Fruit fly (Drosophila melanogaster): ENCODE measurements around the gene epsilonCOP.
A peak's percentile ranks its signal among the peaks of the same experiment; 100 is the strongest.

The epsilonCOP gene

DNA sequence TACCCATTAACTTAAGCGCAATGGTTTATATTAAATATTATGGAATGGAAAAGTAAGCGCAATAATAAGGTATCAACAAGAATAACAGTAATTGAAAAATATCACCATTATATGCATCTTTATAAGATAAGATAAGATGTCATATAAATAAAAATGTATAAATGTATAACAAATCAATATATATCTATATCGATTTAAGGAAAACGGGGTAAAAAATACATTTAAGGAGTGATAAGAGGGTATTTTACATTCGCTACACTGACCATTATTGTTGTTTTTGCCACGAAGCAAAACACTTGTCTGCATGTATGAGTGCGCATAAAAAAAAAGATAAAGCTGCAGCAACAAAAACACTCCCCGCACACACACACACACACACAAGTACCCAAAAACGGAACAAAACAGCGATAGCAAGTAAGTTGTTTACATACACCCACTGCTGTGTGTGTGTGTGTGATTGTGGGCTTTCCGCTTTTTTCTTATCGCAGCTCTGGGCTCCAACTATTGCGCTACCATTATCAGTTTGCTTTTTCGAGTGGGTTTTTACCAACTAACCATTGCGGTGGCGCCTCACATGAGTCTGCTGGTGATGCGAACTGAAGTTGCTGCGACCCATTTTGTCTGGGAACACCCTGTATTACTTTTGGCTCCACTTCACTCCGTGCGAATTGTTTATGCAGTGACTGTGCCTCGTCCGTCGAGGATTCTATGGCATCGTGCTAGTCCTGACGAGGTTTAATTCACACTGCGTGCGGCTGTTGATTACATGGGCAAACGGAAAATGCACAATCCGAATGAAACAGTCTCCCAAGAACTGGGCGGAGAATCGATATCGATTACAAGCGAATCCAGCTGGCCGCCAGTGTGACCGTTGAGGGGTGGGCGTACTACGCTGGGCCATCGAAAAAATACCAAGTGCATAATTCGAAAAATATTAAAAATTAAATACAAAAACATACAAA is 15.5 kb upstream of the epsilonCOP start, which contains the start of gene mmy (continued):
- peak; percentile 37 for TF ChIP-seq CG7987 (GFP tag; optimal IDR thresholded peaks at IDR 0.05)
- TF ChIP-seq br (optimal IDR thresholded peaks at IDR 0.05), result no peak
- TF ChIP-seq sr (GFP tag; IDR thresholded peaks at IDR 0.05), result peak; percentile 54; the same call in 2 of the 3 replicates
- TF ChIP-seq NfI (GFP tag; optimal IDR thresholded peaks at IDR 0.05), result peak; percentile 27
- TF ChIP-seq Optix (GFP tag; IDR thresholded peaks at IDR 0.05), result no peak
- no peak for TF ChIP-seq CG8290 (GFP tag; optimal IDR thresholded peaks at IDR 0.05)
- TF ChIP-seq CG8290 (tag; optimal IDR thresholded peaks at IDR 0.05), result peak in 1 of 2 experiments; percentile 68
- peak; percentile 32 for TF ChIP-seq CG7271 (tag; optimal IDR thresholded peaks at IDR 0.05)
- peak; percentile 36 for TF ChIP-seq CG12155 (GFP tag; optimal IDR thresholded peaks at IDR 0.05)
- TF ChIP-seq CG2129 (GFP tag; IDR thresholded peaks at IDR 0.05; ENCODE audit: partially characterized antibody), result no peak; the same call in 1 of the 2 replicates
- TF ChIP-seq Pdp1 (GFP tag; optimal IDR thresholded peaks at IDR 0.05), result peak in 1 of 2 experiments; percentile 64
- peak; percentile 9; the same call in 1 of the 3 replicates for TF ChIP-seq otp (GFP tag; IDR thresholded peaks at IDR 0.05)
- TF ChIP-seq CG5953 (GFP tag; IDR thresholded peaks at IDR 0.05), result no peak
- peak; percentile 51 for TF ChIP-seq Ets65A (GFP tag)
- TF ChIP-seq CG4282 (GFP tag; optimal IDR thresholded peaks at IDR 0.05), result peak; percentile 8
- peak; percentile 44 for TF ChIP-seq pros (GFP tag; optimal IDR thresholded peaks at IDR 0.05)
- no peak for TF ChIP-seq B-H1 (GFP tag; IDR thresholded peaks at IDR 0.05)
- no peak for TF ChIP-seq Taf1 (GFP tag; IDR thresholded peaks at IDR 0.05)
- TF ChIP-seq nerfin-1 (tag; optimal IDR thresholded peaks at IDR 0.05), result peak; percentile 34
- TF ChIP-seq CG10543 (GFP tag; optimal IDR thresholded peaks at IDR 0.05), result peak; percentile 94
- TF ChIP-seq CG16813 (GFP tag; IDR thresholded peaks at IDR 0.05; ENCODE audit: partially characterized antibody), result peak; percentile 30; the same call in 1 of the 3 replicates
- TF ChIP-seq zen2 (GFP tag; IDR thresholded peaks at IDR 0.05; ENCODE audit: partially characterized antibody), result no peak
- TF ChIP-seq E2f2 (GFP tag; IDR thresholded peaks at IDR 0.05), result peak; percentile 45; the same call in 1 of the 2 replicates
- TF ChIP-seq CG6765 (GFP tag; optimal IDR thresholded peaks at IDR 0.05), result peak; percentile 47
- 0 out of 2 replicates have a peak, but pooled peaks have one; percentile 42 for TF ChIP-seq CG11696 (GFP tag; IDR thresholded peaks at IDR 0.05)
- peak; percentile 34; the same call in 1 of the 2 replicates for TF ChIP-seq ato (GFP tag; IDR thresholded peaks at IDR 0.05; ENCODE audit: partially characterized antibody)
- peak; percentile 18 for TF ChIP-seq tx (GFP tag; optimal IDR thresholded peaks at IDR 0.05)
- TF ChIP-seq CG11456 (GFP tag; IDR thresholded peaks at IDR 0.05), result no peak
- peak; percentile 43 for TF ChIP-seq az2 (GFP tag; optimal IDR thresholded peaks at IDR 0.05)
- peak; percentile 38 for TF ChIP-seq CG9437 (GFP tag; optimal IDR thresholded peaks at IDR 0.05)
- TF ChIP-seq pb (GFP tag; optimal IDR thresholded peaks at IDR 0.05), result no peak
- TF ChIP-seq CG11085 (GFP tag; IDR thresholded peaks at IDR 0.05), result no peak
- TF ChIP-seq NC2β (GFP tag; optimal IDR thresholded peaks at IDR 0.05), result peak; percentile 19
- no peak for TF ChIP-seq CG10274 (GFP tag; optimal IDR thresholded peaks at IDR 0.05)
- peak; percentile 44; the same call in 1 of the 3 replicates for TF ChIP-seq Opbp (GFP tag; IDR thresholded peaks at IDR 0.05; ENCODE audit: partially characterized antibody)
- no peak for TF ChIP-seq CG7372 (GFP tag; IDR thresholded peaks at IDR 0.05)
- TF ChIP-seq CG15073 (GFP tag; optimal IDR thresholded peaks at IDR 0.05), result no peak
- TF ChIP-seq crol (GFP tag; IDR thresholded peaks at IDR 0.05), result no peak
- TF ChIP-seq CG9609 (GFP tag; optimal IDR thresholded peaks at IDR 0.05), result peak; percentile 10
- TF ChIP-seq CG34376 (GFP tag; optimal IDR thresholded peaks at IDR 0.05), result peak; percentile 98
- TF ChIP-seq sna (GFP tag; IDR thresholded peaks at IDR 0.05; ENCODE audit: partially characterized antibody), result peak; percentile 52; the same call in 1 of the 2 replicates
- TF ChIP-seq CG5245 (GFP tag; optimal IDR thresholded peaks at IDR 0.05), result no peak
- TF ChIP-seq CG10267 (tag; optimal IDR thresholded peaks at IDR 0.05), result peak; percentile 37
- TF ChIP-seq CG1233 (GFP tag; optimal IDR thresholded peaks at IDR 0.05), result peak; percentile 1
- peak; percentile 26; the same call in 1 of the 2 replicates for TF ChIP-seq Ravus (GFP tag; IDR thresholded peaks at IDR 0.05)
- peak; percentile 56 for TF ChIP-seq Hand (GFP tag; optimal IDR thresholded peaks at IDR 0.05)
- TF ChIP-seq CG10366 (GFP tag; IDR thresholded peaks at IDR 0.05), result peak; percentile 56; the same call in 1 of the 2 replicates
- TF ChIP-seq chn (GFP tag; optimal IDR thresholded peaks at IDR 0.05), result no peak

Data from whole organism, embryonic.